Fruit fly (Drosophila melanogaster): ENCODE results near the gene CG5498.

- TF ChIP-seq Myc (optimal IDR thresholded peaks at IDR 0.05): no peak
- TF ChIP-seq ttk (optimal IDR thresholded peaks at IDR 0.05): no peak
These were observed 48.4 kb upstream of the CG5498 start, which contains the start of the genes Las and Psn for dm6 chr3L:20432297-20432696.

Measured in Kc167 (cell line).